Worm (Caenorhabditis elegans): ENCODE measurements around the gene msa-1.

The msa-1 gene

ce11 chrIV:9088294-9088693 lies at the start of gene msa-1:
TSS of gene msa-1 (plus strand) at chrIV:9088594.
- no peak for TF ChIP-seq akir-1 (GFP tag; optimal IDR thresholded peaks at IDR 0.05)
- TF ChIP-seq K11D2.4 (GFP tag; IDR thresholded peaks at IDR 0.05): 0 out of 2 replicates have a peak, but pooled peaks have one; percentile 14

ce11 chrIV:9040393-9040792 lies 48.0 kb upstream of the msa-1 start, which contains the start of gene Y73F4A.3:
TSS of gene Y73F4A.3 (minus strand) at chrIV:9040493.
- TF ChIP-seq repo-1 (tag; optimal IDR thresholded peaks at IDR 0.05) (no peak), snpc-3.4 (tag; optimal IDR thresholded peaks at IDR 0.05) (no peak), mxl-1 (tag; optimal IDR thresholded peaks at IDR 0.05) (no peak)

ce11 chrIV:9043224-9043623 lies 45.2 kb upstream of the msa-1 start, which contains the start of gene Y73F4A.2:
TSS of gene Y73F4A.2 (minus strand) at chrIV:9043347.
- TF ChIP-seq snpc-1.1 (tag; optimal IDR thresholded peaks at IDR 0.05; ENCODE audit: insufficient read depth) (no peak), lir-1 (GFP tag; conservative IDR thresholded peaks at IDR 0.05) (no peak), hmg-1.2 (GFP tag; IDR thresholded peaks at IDR 0.05) (no peak), T26A5.8 (tag; optimal IDR thresholded peaks at IDR 0.05) (no peak), lin-54 (GFP tag; optimal IDR thresholded peaks at IDR 0.05) (no peak), mel-28 (tag; optimal IDR thresholded peaks at IDR 0.05; ENCODE audit: borderline replicate concordance) (no peak), nhr-179 (tag; optimal IDR thresholded peaks at IDR 0.05) (no peak), tbp1 (GFP tag; optimal IDR thresholded peaks at IDR 0.05) (no peak), B0336.3 (GFP tag; IDR thresholded peaks at IDR 0.05) (no peak), egl-18 (GFP tag; IDR thresholded peaks at IDR 0.05) (no peak), akir-1 (GFP tag; optimal IDR thresholded peaks at IDR 0.05) (no peak)

- no peak for TF ChIP-seq him-1 (tag; optimal IDR thresholded peaks at IDR 0.05)
- no peak for TF ChIP-seq mcd-1 (GFP tag; IDR thresholded peaks at IDR 0.05)
- no peak for TF ChIP-seq B0336.3 (GFP tag; IDR thresholded peaks at IDR 0.05)
- no peak for TF ChIP-seq ztf-28 (GFP tag; IDR thresholded peaks at IDR 0.05)
- TF ChIP-seq ceh-91 (GFP tag; IDR thresholded peaks at IDR 0.05): no peak
- TF ChIP-seq mel-28 (tag; optimal IDR thresholded peaks at IDR 0.05; ENCODE audit: borderline replicate concordance): no peak
- TF ChIP-seq hmg-1.2 (GFP tag; IDR thresholded peaks at IDR 0.05): no peak
- no peak for TF ChIP-seq lag-1 (GFP tag; IDR thresholded peaks at IDR 0.05)
- TF ChIP-seq gei-17 (GFP tag; optimal IDR thresholded peaks at IDR 0.05): no peak
Measured at ce11 chrIV:9045252-9045651, 43.1 kb upstream of the msa-1 start, which contains the start of gene Y73F4A.1. TSS of gene Y73F4A.1 (minus strand) at chrIV:9045352.

- TF ChIP-seq sea-2 (GFP tag; IDR thresholded peaks at IDR 0.05) (no peak), akir-1 (GFP tag; optimal IDR thresholded peaks at IDR 0.05) (no peak), T26A5.8 (tag; optimal IDR thresholded peaks at IDR 0.05) (no peak)
Measured at ce11 chrIV:9051036-9051435, 37.4 kb upstream of the msa-1 start.

ce11 chrIV:9051510-9052175 lies 36.8 kb upstream of the msa-1 start:
- TF ChIP-seq dpl-1 (GFP tag; optimal IDR thresholded peaks at IDR 0.05) (no peak), dpff-1 (tag; optimal IDR thresholded peaks at IDR 0.05) (no peak), rcor-1 (GFP tag; IDR thresholded peaks at IDR 0.05) (no peak), tbp1 (GFP tag; optimal IDR thresholded peaks at IDR 0.05) (no peak)

ce11 chrIV:9053403-9053802 lies 35.0 kb upstream of the msa-1 start:
- TF ChIP-seq tbx-9 (tag; optimal IDR thresholded peaks at IDR 0.05; ENCODE audit: borderline replicate concordance) (no peak), D2030.7 (GFP tag; IDR thresholded peaks at IDR 0.05) (no peak), unc-62 (GFP tag; optimal IDR thresholded peaks at IDR 0.05) (no peak), lin-54 (GFP tag; optimal IDR thresholded peaks at IDR 0.05) (no peak), dpl-1 (GFP tag; optimal IDR thresholded peaks at IDR 0.05) (no peak), mcd-1 (GFP tag; IDR thresholded peaks at IDR 0.05) (no peak), F57A8.1 (GFP tag; optimal IDR thresholded peaks at IDR 0.05) (no peak), atf-7 (tag; optimal IDR thresholded peaks at IDR 0.05) (no peak), nhr-90 (tag; optimal IDR thresholded peaks at IDR 0.05) (no peak), unc-130 (GFP tag; optimal IDR thresholded peaks at IDR 0.05) (no peak), Y79H2A.3 (GFP tag; conservative IDR thresholded peaks at IDR 0.05) (no peak), lin-26 (GFP tag; IDR thresholded peaks at IDR 0.05) (no peak), Y67H2A.10 (GFP tag; conservative IDR thresholded peaks at IDR 0.05) (no peak), bed-1 (GFP tag; IDR thresholded peaks at IDR 0.05) (no peak), T26A5.8 (tag; optimal IDR thresholded peaks at IDR 0.05) (no peak)

Measured in whole organism, young adult.